Fruit fly (Drosophila melanogaster): ENCODE measurements around the gene p.
A peak's percentile ranks its signal among the peaks of the same experiment; 100 is the strongest.

Gene p

dm6 chr3R:8676560-8677000 is 6.1 kb upstream of the p start, which contains the start of the genes Unc50, CG11755 and CG8043 (continued):
- TF ChIP-seq pum (GFP tag; optimal IDR thresholded peaks at IDR 0.05) (peak; percentile 68), ewg (GFP tag; optimal IDR thresholded peaks at IDR 0.05) (peak; percentile 39), wdn (GFP tag; IDR thresholded peaks at IDR 0.05) (0 out of 2 replicates have a peak, but pooled peaks have one; percentile 61), CG8478 (optimal IDR thresholded peaks at IDR 0.05) (no peak), CG4404 (GFP tag; IDR thresholded peaks at IDR 0.05) (peak; percentile 78), crc (GFP tag; optimal IDR thresholded peaks at IDR 0.05) (peak; percentile 19), CG11456 (GFP tag; IDR thresholded peaks at IDR 0.05) (peak; percentile 81), CG9817 (tag; optimal IDR thresholded peaks at IDR 0.05) (peak; percentile 82), Ravus (GFP tag; IDR thresholded peaks at IDR 0.05) (peak; percentile 10; the same call in 1 of the 2 replicates), HLHmδ (GFP tag; optimal IDR thresholded peaks at IDR 0.05) (no peak), danr (GFP tag; IDR thresholded peaks at IDR 0.05) (peak; percentile 53; the same call in 1 of the 2 replicates), CG15696 (tag; optimal IDR thresholded peaks at IDR 0.05) (peak; percentile 83), CG12744 (GFP tag; optimal IDR thresholded peaks at IDR 0.05) (peak; percentile 65), abd-A (tag; optimal IDR thresholded peaks at IDR 0.05) (no peak), CG1233 (GFP tag; optimal IDR thresholded peaks at IDR 0.05) (peak; percentile 70), CG11247 (GFP tag; IDR thresholded peaks at IDR 0.05) (peak; percentile 57; the same call in 1 of the 2 replicates), al (GFP tag; IDR thresholded peaks at IDR 0.05) (peak; percentile 81), CG31441 (GFP tag; IDR thresholded peaks at IDR 0.05) (peak; percentile 78), CG8281 (tag; optimal IDR thresholded peaks at IDR 0.05) (peak; percentile 41), CG2889 (GFP tag; IDR thresholded peaks at IDR 0.05) (no peak; the same call in 2 of the 3 replicates), CG17568 (GFP tag; optimal IDR thresholded peaks at IDR 0.05) (peak; percentile 31), pros (GFP tag; optimal IDR thresholded peaks at IDR 0.05) (peak; percentile 42), CG7786 (GFP tag; optimal IDR thresholded peaks at IDR 0.05) (peak; percentile 60), Fer1 (GFP tag; optimal IDR thresholded peaks at IDR 0.05) (no peak), Bdp1 (GFP tag; optimal IDR thresholded peaks at IDR 0.05) (peak; percentile 30), btn (GFP tag; optimal IDR thresholded peaks at IDR 0.05) (no peak), stc (GFP tag; IDR thresholded peaks at IDR 0.05) (no peak), CG2199 (GFP tag; IDR thresholded peaks at IDR 0.05) (no peak), knrl (GFP tag; IDR thresholded peaks at IDR 0.05; ENCODE audit: partially characterized antibody) (peak; percentile 99), Asciz (GFP tag; optimal IDR thresholded peaks at IDR 0.05) (no peak), TFAM (GFP tag; optimal IDR thresholded peaks at IDR 0.05) (no peak), lab (GFP tag; optimal IDR thresholded peaks at IDR 0.05) (no peak), CG13287 (GFP tag; IDR thresholded peaks at IDR 0.05; ENCODE audit: partially characterized antibody) (peak; percentile 99), zfh2 (GFP tag; optimal IDR thresholded peaks at IDR 0.05) (peak; percentile 72), D19A (tag; optimal IDR thresholded peaks at IDR 0.05) (peak; percentile 69), CG3726 (GFP tag; IDR thresholded peaks at IDR 0.05) (no peak; the same call in 2 of the 3 replicates), Blimp-1 (GFP tag; optimal IDR thresholded peaks at IDR 0.05) (no peak), Poxn (GFP tag; IDR thresholded peaks at IDR 0.05) (no peak), CG34224 (GFP tag; IDR thresholded peaks at IDR 0.05; ENCODE audit: partially characterized antibody) (peak; percentile 99), ken (GFP tag; IDR thresholded peaks at IDR 0.05) (0 out of 3 replicates have a peak, but pooled peaks have one; percentile 32), mam (GFP tag; optimal IDR thresholded peaks at IDR 0.05) (peak; percentile 73), E2f1 (GFP tag; IDR thresholded peaks at IDR 0.05) (peak; percentile 55; the same call in 1 of the 2 replicates), ems (GFP tag; optimal IDR thresholded peaks at IDR 0.05) (peak; percentile 47), CG7271 (tag; optimal IDR thresholded peaks at IDR 0.05) (peak; percentile 30), CG12104 (GFP tag; optimal IDR thresholded peaks at IDR 0.05) (peak; percentile 64), hkb (optimal IDR thresholded peaks at IDR 0.05) (peak; percentile 86), hkb (GFP tag; IDR thresholded peaks at IDR 0.05) (peak; percentile 72), sna (GFP tag; IDR thresholded peaks at IDR 0.05; ENCODE audit: partially characterized antibody) (peak; percentile 99), row (GFP tag; IDR thresholded peaks at IDR 0.05) (peak; percentile 99), crp (GFP tag; optimal IDR thresholded peaks at IDR 0.05) (peak; percentile 94 to 98), CG18764 (GFP tag; optimal IDR thresholded peaks at IDR 0.05) (peak; percentile 55)

All from whole organism, embryonic.